Worm (Caenorhabditis elegans) whole organism, L4/young adult: ENCODE measurements around the gene ZC155.4.

Experiments
- W03F9.2 ChIP-seq: fragments of 150-350 bp; optimal IDR thresholded peaks from 2 replicates; lab custom pipeline; 2014; ENCODE audit warnings: missing biosample characterization, missing genetic modification characterization
- dao-5 ChIP-seq: sonication (generic microtip); optimal IDR thresholded peaks from 2 replicates; lab custom pipeline; 2016; ENCODE audit warnings: missing genotype, missing genetic modification characterization, moderate library complexity, missing compliant biosample characterization
- him-1 ChIP-seq: sonication (generic microtip); optimal IDR thresholded peaks from 2 replicates; lab custom pipeline; 2016; ENCODE audit warnings: missing genotype, missing genetic modification reagents, missing genetic modification characterization, missing compliant biosample characterization

- TF ChIP-seq him-1 (no peak), dao-5 (tag; lab: Kevin White, UChicago) (no peak), W03F9.2 (tag; lab: Kevin White, UChicago) (no peak)
These were observed 45.1 kb upstream of the ZC155.4 start, which contains the start of gene gop-3 for ce11 chrIII:5260394-5260793.
